Worm (Caenorhabditis elegans) whole organism, midembryonic: ENCODE measurements around the gene rabr-3.

Source experiments
- T22C8.4 ChIP-seq: fragments of 200-800 bp; sonication (Bioruptor generic); IDR thresholded peaks from 2 replicates; pipeline ENCODE4 v1.3.6; 2022; ENCODE audit warnings: missing genetic modification characterization, missing compliant biosample characterization
- cog-1 ChIP-seq: sonication (generic microtip); optimal IDR thresholded peaks from 2 replicates; lab custom pipeline; 2016; ENCODE audit warnings: missing genetic modification characterization, missing compliant biosample characterization
- flt-1 ChIP-seq: fragments of 200-800 bp; sonication (Bioruptor generic); IDR thresholded peaks from 2 replicates; pipeline ENCODE4 v1.3.6; 2022; ENCODE audit warnings: missing genetic modification characterization, missing compliant biosample characterization
- klf-2 ChIP-seq: fragments of 200-800 bp; sonication (Bioruptor generic); conservative IDR thresholded peaks from 2 replicates; pipeline ENCODE4 v1.3.6; 2022; ENCODE audit warnings: missing genetic modification reagents, missing genetic modification characterization, missing compliant biosample characterization
- med-1 ChIP-seq: sonication (generic microtip); optimal IDR thresholded peaks from 2 replicates; lab custom pipeline; 2017; ENCODE audit warnings: missing genetic modification characterization, mild to moderate bottlenecking, missing compliant biosample characterization, antibody characterized with exemption, missing genetic modification reagents; ENCODE audit not compliant: insufficient read depth
- ref-1 ChIP-seq: fragments of 200-800 bp; sonication (Bioruptor generic); conservative IDR thresholded peaks from 2 replicates; pipeline ENCODE4 v1.3.6; 2022; ENCODE audit warnings: missing genetic modification reagents, missing genetic modification characterization, missing compliant biosample characterization
- tab-1 ChIP-seq: fragments of 200-800 bp; sonication (Bioruptor generic); IDR thresholded peaks from 2 replicates; pipeline ENCODE4 v1.3.6; 2022; ENCODE audit warnings: missing genetic modification characterization, missing compliant biosample characterization
- ztf-23 ChIP-seq: fragments of 200-800 bp; sonication (Bioruptor generic); IDR thresholded peaks from 2 replicates; pipeline ENCODE4 v1.3.6; 2022; ENCODE audit warnings: missing genetic modification reagents, missing genetic modification characterization, missing compliant biosample characterization
- ztf-29 ChIP-seq: fragments of 200-800 bp; sonication (Bioruptor generic); IDR thresholded peaks from 2 replicates; pipeline ENCODE4 v1.3.6; 2022; ENCODE audit warnings: missing genetic modification reagents, missing genetic modification characterization, missing compliant biosample characterization

Gene rabr-3

DNA sequence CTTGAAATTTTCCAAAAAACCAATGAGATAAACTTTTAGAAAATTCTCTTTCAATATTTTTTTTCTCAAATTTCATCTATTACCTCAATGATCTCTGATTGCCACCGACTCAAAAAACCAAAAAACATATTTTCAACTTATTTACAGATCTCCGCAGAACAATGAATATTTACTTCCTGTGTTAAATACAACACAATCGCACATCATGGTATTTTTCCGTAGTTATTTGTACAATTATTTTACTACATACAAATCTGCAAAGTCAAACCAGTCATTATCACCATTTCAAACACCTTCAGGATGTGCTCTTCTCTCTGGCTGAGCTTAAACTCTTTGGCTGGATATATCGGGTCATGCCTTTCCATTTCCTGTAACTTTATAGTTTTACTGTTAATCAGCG, 29.5 kb upstream of the rabr-3 start, which contains the start of gene str-108:
Gene str-108, plus strand, starts transcription at position 301 of the 400 bp plus-strand sequence.
- no peak for TF ChIP-seq med-1 (GFP tag; lab: Kevin White, UChicago)

DNA sequence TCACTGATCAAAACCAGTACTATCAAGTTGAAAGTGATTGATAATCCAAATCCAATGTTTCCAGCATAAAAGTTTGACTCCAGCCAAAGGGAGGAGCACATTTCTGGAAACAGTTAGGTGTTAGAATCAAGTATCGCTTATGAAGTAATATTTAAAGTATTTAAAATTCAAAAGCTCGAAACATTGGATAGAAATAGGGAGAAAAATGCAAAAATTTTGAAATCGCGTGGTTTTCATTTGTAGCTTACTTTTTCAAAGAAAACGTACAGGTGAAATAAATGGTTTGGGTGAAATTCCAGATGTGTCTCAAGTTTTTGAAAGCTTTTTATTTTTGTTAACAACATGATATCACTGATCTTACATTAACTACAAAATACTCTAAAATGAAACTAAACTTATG, 26.5 kb upstream of the rabr-3 start, which contains the start of gene str-111:
Gene str-111, minus strand, starts transcription at position 101 of the 400 bp plus-strand sequence.
- TF ChIP-seq cog-1 (tag; lab: Kevin White, UChicago), result no peak
- no peak for TF ChIP-seq flt-1
- TF ChIP-seq T22C8.4, result no peak
- no peak for TF ChIP-seq klf-2
- no peak for TF ChIP-seq ref-1 (GFP tag; lab: Robert Waterston, UW)
- no peak for TF ChIP-seq tab-1 (GFP tag; lab: Robert Waterston, UW)
- TF ChIP-seq med-1 (GFP tag; lab: Kevin White, UChicago), result no peak
- TF ChIP-seq ztf-23, result no peak
- no peak for TF ChIP-seq ztf-29

DNA sequence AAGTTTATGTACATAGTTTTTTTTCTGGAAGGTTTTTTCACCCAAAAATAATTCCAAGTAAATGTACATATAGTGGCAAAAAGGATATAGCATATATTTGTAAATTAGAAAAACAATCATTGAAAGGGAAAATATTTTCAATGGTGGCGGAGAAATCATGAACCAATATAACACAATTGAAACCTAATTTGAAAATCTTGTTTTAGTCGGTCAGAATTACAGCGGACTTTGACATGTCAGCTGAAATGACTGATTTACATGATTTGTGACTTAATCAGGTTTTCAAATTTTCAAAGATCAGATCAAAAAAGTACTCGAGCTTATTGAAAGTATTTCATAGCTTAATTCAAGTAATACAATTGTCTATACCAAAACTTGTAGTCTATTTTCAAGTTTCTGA, 23.8 kb upstream of the rabr-3 start, which contains the start of gene K05D4.9:
Gene K05D4.9, minus strand, starts transcription at position 101 of the 400 bp plus-strand sequence.
- TF ChIP-seq cog-1 (tag; lab: Kevin White, UChicago) (no peak), med-1 (GFP tag; lab: Kevin White, UChicago) (no peak), T22C8.4 (no peak), flt-1 (no peak), tab-1 (GFP tag; lab: Robert Waterston, UW) (no peak), ref-1 (GFP tag; lab: Robert Waterston, UW) (no peak), klf-2 (no peak), ztf-29 (no peak), ztf-23 (no peak)

DNA sequence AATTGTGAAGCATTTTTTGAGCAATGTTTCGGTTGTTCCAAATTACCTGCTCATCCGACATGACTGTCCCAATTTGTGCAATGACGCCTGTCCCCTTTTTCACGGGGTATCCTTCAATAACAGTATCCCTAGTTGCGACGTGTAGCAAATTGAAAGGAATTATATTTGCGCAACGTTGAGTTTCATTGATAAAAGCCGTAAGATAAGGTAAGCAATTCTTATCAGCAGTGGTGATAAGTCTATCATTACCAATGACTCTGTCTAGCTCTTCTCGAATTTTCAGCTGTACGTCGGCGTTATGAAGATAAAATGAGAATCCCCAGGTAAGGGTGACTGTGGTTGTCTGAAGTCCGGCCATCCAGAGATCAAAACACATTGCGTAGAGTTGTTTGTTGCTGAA, 21.4 kb upstream of the rabr-3 start:
- TF ChIP-seq T22C8.4 (no peak), flt-1 (no peak), cog-1 (tag; lab: Kevin White, UChicago) (no peak), ztf-29 (no peak), ref-1 (GFP tag; lab: Robert Waterston, UW) (no peak), med-1 (GFP tag; lab: Kevin White, UChicago) (no peak), klf-2 (no peak), ztf-23 (no peak), tab-1 (GFP tag; lab: Robert Waterston, UW) (no peak)

DNA sequence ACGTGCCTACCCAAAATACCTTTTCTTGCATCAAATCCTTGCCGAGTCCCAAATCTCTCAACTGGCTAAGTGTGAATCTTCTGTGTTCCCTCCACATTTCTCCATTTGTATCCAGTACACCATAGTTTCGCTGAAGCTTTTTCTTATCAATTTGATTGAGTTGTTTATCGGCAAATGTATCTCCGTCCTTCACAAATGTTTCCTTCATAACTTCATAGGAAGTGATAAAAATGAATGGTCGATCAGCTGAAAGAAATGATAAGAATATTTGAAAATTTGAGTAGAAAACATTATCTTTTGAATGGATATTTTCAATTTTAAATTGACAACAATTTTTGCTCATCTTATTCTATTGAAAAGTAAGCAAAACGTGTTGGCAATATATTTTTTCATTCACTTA, 20.3 kb upstream of the rabr-3 start:
- TF ChIP-seq med-1 (GFP tag; lab: Kevin White, UChicago), result no peak
- TF ChIP-seq T22C8.4, result no peak
- TF ChIP-seq ref-1 (GFP tag; lab: Robert Waterston, UW), result no peak
- TF ChIP-seq ztf-23, result no peak
- no peak for TF ChIP-seq ztf-29
- no peak for TF ChIP-seq flt-1
- TF ChIP-seq cog-1 (tag; lab: Kevin White, UChicago), result no peak
- no peak for TF ChIP-seq klf-2
- no peak for TF ChIP-seq tab-1 (GFP tag; lab: Robert Waterston, UW)

DNA sequence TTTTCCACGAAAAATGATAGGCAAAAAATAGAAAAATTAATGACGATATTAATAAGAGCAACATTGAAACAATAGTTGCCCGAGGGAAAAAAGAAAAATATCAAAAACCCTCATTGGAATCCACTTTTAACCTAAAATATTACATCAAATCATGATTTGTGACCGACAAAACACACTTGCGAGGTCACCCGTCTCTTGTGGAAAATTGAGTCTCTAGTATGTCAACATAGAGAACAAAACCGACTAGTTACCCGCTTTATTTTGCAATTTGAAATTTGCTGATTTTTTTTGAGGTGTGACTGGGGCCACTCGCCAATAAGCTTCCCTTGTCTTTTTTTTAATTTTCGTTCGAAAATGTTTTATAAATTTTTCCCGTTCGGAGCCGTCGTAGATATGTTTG, 19.7 kb upstream of the rabr-3 start, which contains the start of gene cyp-33D1:
Gene cyp-33D1, minus strand, starts transcription at position 101 of the 400 bp plus-strand sequence.
- TF ChIP-seq ztf-23 (no peak), flt-1 (no peak), med-1 (GFP tag; lab: Kevin White, UChicago) (no peak), cog-1 (tag; lab: Kevin White, UChicago) (no peak), ztf-29 (no peak), tab-1 (GFP tag; lab: Robert Waterston, UW) (no peak), ref-1 (GFP tag; lab: Robert Waterston, UW) (no peak), T22C8.4 (no peak), klf-2 (no peak)

DNA sequence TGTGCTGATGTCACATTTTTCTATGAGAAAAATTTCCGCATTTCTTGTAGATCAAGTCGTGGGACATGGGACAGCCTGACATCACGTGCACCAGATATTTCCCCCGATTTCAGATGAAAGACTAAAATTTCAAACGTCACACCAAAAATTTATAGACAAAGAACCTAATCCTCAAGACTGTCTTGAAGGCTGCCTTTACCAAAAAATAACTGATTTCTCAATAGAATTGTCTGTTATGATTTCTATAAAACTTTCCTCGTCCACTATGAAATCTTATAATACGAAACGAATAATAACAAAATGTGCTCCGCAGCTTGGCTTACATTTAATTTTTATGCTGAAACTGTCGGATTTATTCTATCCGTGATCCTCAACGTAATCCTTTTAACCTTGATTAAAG, 15.1 kb upstream of the rabr-3 start, which contains the start of gene str-106:
Gene str-106, plus strand, starts transcription at position 301 of the 400 bp plus-strand sequence.
- TF ChIP-seq ztf-29, result no peak
- no peak for TF ChIP-seq flt-1
- no peak for TF ChIP-seq ztf-23
- TF ChIP-seq med-1 (GFP tag; lab: Kevin White, UChicago), result no peak
- TF ChIP-seq tab-1 (GFP tag; lab: Robert Waterston, UW), result no peak
- TF ChIP-seq T22C8.4, result no peak
- TF ChIP-seq ref-1 (GFP tag; lab: Robert Waterston, UW), result no peak
- no peak for TF ChIP-seq klf-2
- no peak for TF ChIP-seq cog-1 (tag; lab: Kevin White, UChicago)

DNA sequence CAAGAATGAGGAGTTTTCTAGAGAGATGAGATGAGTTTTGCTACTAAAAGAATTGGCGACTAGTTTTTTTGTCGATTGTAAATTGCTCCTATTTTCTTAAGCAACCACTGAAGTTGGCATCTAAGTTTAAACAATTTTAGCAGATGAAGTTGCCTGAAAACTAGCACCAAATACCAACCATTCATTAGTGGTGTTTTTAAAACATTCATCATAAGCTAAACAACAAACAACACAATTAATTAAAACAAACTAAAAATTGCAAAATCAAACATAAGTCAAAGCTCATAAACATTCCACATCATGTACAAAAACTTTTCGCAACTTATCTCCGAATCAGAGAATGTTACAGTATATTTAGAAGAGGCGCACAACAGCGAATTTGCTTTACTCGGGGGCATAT, 13.4 kb upstream of the rabr-3 start, which contains the start of gene srz-13:
Gene srz-13, plus strand, starts transcription at position 301 of the 400 bp plus-strand sequence.
- TF ChIP-seq ztf-23 (no peak), klf-2 (no peak), ztf-29 (no peak), cog-1 (tag; lab: Kevin White, UChicago) (no peak), flt-1 (no peak), ref-1 (GFP tag; lab: Robert Waterston, UW) (no peak), tab-1 (GFP tag; lab: Robert Waterston, UW) (no peak)

DNA sequence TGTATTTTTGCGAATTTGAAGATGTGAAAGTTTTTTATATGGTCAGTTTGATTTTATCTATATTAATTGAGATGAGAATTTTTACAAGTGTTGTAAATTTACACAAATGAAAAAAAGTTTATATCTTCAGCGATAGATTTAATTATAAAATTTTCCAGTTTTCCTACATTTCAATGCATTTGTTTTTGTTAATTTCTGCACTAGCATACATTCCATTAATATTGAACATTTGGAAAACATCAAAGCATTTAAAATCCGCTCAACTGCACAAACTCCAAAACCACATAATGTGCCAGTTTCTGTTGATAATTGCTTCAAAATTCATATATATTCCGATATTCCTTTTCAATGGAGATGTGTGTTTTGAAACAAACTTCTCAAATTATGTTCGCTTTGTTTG, 12.6 kb upstream of the rabr-3 start, which contains the start of gene srh-277:
Gene srh-277, plus strand, starts transcription at position 301 of the 400 bp plus-strand sequence.
- TF ChIP-seq med-1 (GFP tag; lab: Kevin White, UChicago) (no peak), ztf-23 (no peak), ztf-29 (no peak), klf-2 (no peak), tab-1 (GFP tag; lab: Robert Waterston, UW) (no peak), flt-1 (no peak), T22C8.4 (no peak), ref-1 (GFP tag; lab: Robert Waterston, UW) (no peak), cog-1 (tag; lab: Kevin White, UChicago) (no peak)

DNA sequence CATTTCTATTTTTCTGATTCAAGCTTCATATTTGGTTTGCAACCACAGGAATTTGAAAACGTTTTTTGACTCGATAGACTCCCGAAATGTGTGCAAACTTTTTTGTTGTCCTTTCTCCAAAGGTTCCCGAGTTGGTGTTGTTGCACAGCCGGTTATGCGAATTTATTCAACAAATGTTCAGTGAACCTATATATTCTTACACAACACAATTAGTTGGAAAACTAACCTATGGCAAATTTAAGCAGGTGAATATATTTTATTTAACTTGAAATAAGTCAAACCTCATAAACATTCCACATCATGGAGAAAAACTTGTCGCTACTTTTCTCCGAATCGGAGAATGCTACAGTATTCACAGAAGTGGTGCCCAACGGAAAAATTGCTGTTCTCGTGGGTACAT, 12.1 kb upstream of the rabr-3 start, which contains the start of gene srz-14:
Gene srz-14, plus strand, starts transcription at position 301 of the 400 bp plus-strand sequence.
- no peak for TF ChIP-seq T22C8.4

DNA sequence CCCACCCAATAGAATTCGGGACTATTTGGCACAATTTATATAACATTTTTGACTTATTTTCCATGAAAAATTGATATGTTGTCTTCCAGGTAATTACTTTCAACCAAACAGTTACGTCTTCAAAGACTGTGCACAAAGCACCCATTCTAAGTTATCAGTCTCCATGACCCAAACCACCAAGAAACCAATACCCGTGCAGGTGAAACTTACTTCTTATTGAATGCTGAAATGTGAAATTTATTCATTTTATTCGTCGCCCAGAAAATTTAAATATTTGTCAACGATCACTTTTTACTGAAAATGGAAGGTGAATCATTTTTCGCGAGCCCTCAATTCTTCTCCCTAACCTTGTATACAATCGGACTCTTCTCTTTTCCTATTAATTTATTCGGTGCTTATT, 5.0 kb upstream of the rabr-3 start, which contains the start of gene srh-281:
Gene srh-281, plus strand, starts transcription at position 301 of the 400 bp plus-strand sequence.
- TF ChIP-seq tab-1 (GFP tag; lab: Robert Waterston, UW), result no peak
- no peak for TF ChIP-seq ztf-29
- TF ChIP-seq ztf-23, result no peak
